Worm (Caenorhabditis elegans) whole organism, L4 larva: Measurements from ENCODE around the gene F14D12.1.
A peak's percentile ranks its signal among the peaks of the same experiment; 100 is the strongest.

ENCODE experiments used
- F10B5.3 ChIP-seq: sonication (generic microtip); optimal IDR thresholded peaks from 2 replicates; lab custom pipeline; 2016; ENCODE audit warnings: mild to moderate bottlenecking, missing genetic modification characterization, missing compliant biosample characterization
- F44E2.7 ChIP-seq: fragments of 200-800 bp; sonication (Bioruptor generic); IDR thresholded peaks from 2 replicates; pipeline ENCODE4 v2.1.2; 2022; ENCODE audit warnings: missing genetic modification characterization, missing compliant biosample characterization
- F49E8.2 ChIP-seq: sonication (generic microtip); optimal IDR thresholded peaks from 2 replicates; lab custom pipeline; 2016; ENCODE audit warnings: missing compliant biosample characterization, mild to moderate bottlenecking, missing genetic modification characterization, borderline replicate concordance
- R02D3.7 ChIP-seq: fragments of 150-350 bp; sonication (generic microtip); optimal IDR thresholded peaks from 3 replicates; lab custom pipeline; 2014; ENCODE audit warnings: missing biosample characterization, missing genetic modification characterization
- T20F7.1 ChIP-seq: fragments of 200-800 bp; sonication (Bioruptor generic); optimal IDR thresholded peaks from 2 replicates; lab custom pipeline; 2018; ENCODE audit warnings: mild to moderate bottlenecking, missing genetic modification characterization, missing compliant biosample characterization
- T26A8.4 ChIP-seq: fragments of 200-800 bp; sonication (Bioruptor generic); IDR thresholded peaks from 2 replicates; pipeline ENCODE4 v1.3.6; 2022; ENCODE audit warnings: missing genetic modification characterization, missing compliant biosample characterization
- Y48G9A.11 ChIP-seq: fragments of 200-800 bp; sonication (Bioruptor generic); IDR thresholded peaks from 2 replicates; pipeline ENCODE4 v1.3.6; 2022; ENCODE audit warnings: missing genetic modification reagents, missing genetic modification characterization, missing compliant biosample characterization
- ZK337.2 ChIP-seq: fragments of 200-800 bp; sonication (Bioruptor generic); IDR thresholded peaks from 2 replicates; pipeline ENCODE4 v1.3.6; 2022; ENCODE audit warnings: missing genetic modification reagents, missing genetic modification characterization, missing compliant biosample characterization
- aha-1 ChIP-seq: fragments of 150-350 bp; peaks from one replicate; lab custom pipeline; 2014; ENCODE audit warnings: missing biosample characterization, missing genetic modification characterization
- arid-1 ChIP-seq: fragments of 200-800 bp; sonication (Bioruptor generic); conservative IDR thresholded peaks from 2 replicates; pipeline ENCODE4 v1.3.6; 2022; ENCODE audit warnings: missing genetic modification reagents, missing genetic modification characterization, missing compliant biosample characterization
- ceh-20 ChIP-seq: fragments of 200-800 bp; sonication (Bioruptor generic); IDR thresholded peaks from 2 replicates; pipeline ENCODE4 v1.3.6; 2022; ENCODE audit warnings: missing genetic modification reagents, missing genetic modification characterization, missing compliant biosample characterization
- ceh-32 ChIP-seq: sonication (generic microtip); optimal IDR thresholded peaks from 2 replicates; lab custom pipeline; 2016; ENCODE audit warnings: mild to moderate bottlenecking, missing genetic modification characterization, missing compliant biosample characterization; ENCODE audit not compliant: poor library complexity
- ceh-62 ChIP-seq: sonication (generic microtip); optimal IDR thresholded peaks from 2 replicates; lab custom pipeline; 2017; ENCODE audit warnings: missing biosample characterization, missing genetic modification characterization
- ceh-82 ChIP-seq: sonication (generic microtip); optimal IDR thresholded peaks from 2 replicates; lab custom pipeline; 2017; ENCODE audit warnings: missing biosample characterization, missing genetic modification characterization
- ctbp-1 ChIP-seq: fragments of 200-800 bp; sonication (Bioruptor generic); IDR thresholded peaks from 2 replicates; pipeline ENCODE4 v1.3.6; 2022; ENCODE audit warnings: missing genetic modification reagents, missing genetic modification characterization, missing compliant biosample characterization
- daf-16 ChIP-seq, 3 experiments: sonication (generic microtip); optimal IDR thresholded peaks; 2 replicates each; lab custom pipeline; 2016 to 2017; ENCODE audit warnings: missing genetic modification characterization in 3 of 3, missing genetic modification reagents in 3 of 3, mild to moderate bottlenecking in 2 of 3, missing compliant biosample characterization in 2 of 3, missing biosample characterization in 1 of 3, moderate library complexity in 1 of 3
- daf-8 ChIP-seq: fragments of 200-800 bp; sonication (Bioruptor generic); IDR thresholded peaks from 2 replicates; pipeline ENCODE4 v1.3.6; 2022; ENCODE audit warnings: missing genetic modification characterization, missing compliant biosample characterization
- egl-43 ChIP-seq: fragments of 200-800 bp; sonication (Bioruptor generic); IDR thresholded peaks from 2 replicates; pipeline ENCODE4 v1.3.6; 2022; ENCODE audit warnings: missing genetic modification reagents, missing genetic modification characterization, missing compliant biosample characterization
- gei-8 ChIP-seq: fragments of 200-800 bp; sonication (Bioruptor generic); optimal IDR thresholded peaks from 2 replicates; lab custom pipeline; 2018; ENCODE audit warnings: mild to moderate bottlenecking, missing genetic modification characterization, missing compliant biosample characterization
- hif-1 ChIP-seq, 2 experiments: sonication (generic microtip); optimal IDR thresholded peaks; 2 replicates each; lab custom pipeline; 2016 to 2017; ENCODE audit warnings: missing compliant biosample characterization in 2 of 2, missing genetic modification characterization in 2 of 2, missing genetic modification reagents in 2 of 2, missing genotype in 2 of 2, mild to moderate bottlenecking in 1 of 2
- hlh-11 ChIP-seq: fragments of 200-800 bp; sonication (Bioruptor generic); optimal IDR thresholded peaks from 2 replicates; lab custom pipeline; 2018; ENCODE audit warnings: mild to moderate bottlenecking, missing genetic modification characterization, missing compliant biosample characterization
- hlh-30 ChIP-seq: sonication (generic microtip); optimal IDR thresholded peaks from 2 replicates; lab custom pipeline; 2017; ENCODE audit warnings: antibody characterized with exemption, mild to moderate bottlenecking, missing genetic modification characterization, missing compliant biosample characterization; ENCODE audit not compliant: insufficient read depth
- hmg-1.1 ChIP-seq: fragments of 200-800 bp; sonication (Bioruptor generic); IDR thresholded peaks from 2 replicates; pipeline ENCODE4 v1.3.6; 2022; ENCODE audit warnings: missing genetic modification reagents, missing genetic modification characterization, missing compliant biosample characterization
- lim-7 ChIP-seq: fragments of 200-800 bp; sonication (Bioruptor generic); IDR thresholded peaks from 2 replicates; pipeline ENCODE4 v1.3.6; 2022; ENCODE audit warnings: missing genetic modification characterization, missing compliant biosample characterization
- lin-29 ChIP-seq: fragments of 200-800 bp; sonication (Bioruptor generic); IDR thresholded peaks from 2 replicates; pipeline ENCODE4 v1.3.6; 2022; ENCODE audit warnings: missing genetic modification reagents, missing genetic modification characterization, missing compliant biosample characterization
- lin-39 ChIP-seq: fragments of 150-350 bp; optimal IDR thresholded peaks from 2 replicates; lab custom pipeline; 2014; ENCODE audit warnings: missing biosample characterization, missing genetic modification reagents, missing genetic modification characterization
- lsy-2 ChIP-seq, 2 experiments: fragments of 150-350 bp in 1 of 2; sonication (generic microtip) in 1 of 2; optimal IDR thresholded peaks; 2 replicates each; lab custom pipeline; 2014 to 2017; ENCODE audit warnings: missing biosample characterization in 2 of 2, missing genetic modification characterization in 2 of 2
- madf-5 ChIP-seq, 2 experiments: fragments of 200-800 bp; sonication (Bioruptor generic); IDR thresholded peaks; 2 replicates each; pipeline ENCODE4 v1.3.6; 2022; ENCODE audit warnings: missing compliant biosample characterization in 2 of 2, missing genetic modification characterization in 2 of 2
- nhr-10 ChIP-seq: fragments of 150-350 bp; optimal IDR thresholded peaks from 2 replicates; lab custom pipeline; 2014; ENCODE audit warnings: missing biosample characterization, missing genetic modification characterization
- nhr-11 ChIP-seq: fragments of 150-350 bp; optimal IDR thresholded peaks from 2 replicates; lab custom pipeline; 2014; ENCODE audit warnings: missing biosample characterization, missing genetic modification characterization
- nhr-28 ChIP-seq: fragments of 150-350 bp; optimal IDR thresholded peaks from 2 replicates; lab custom pipeline; 2014; ENCODE audit warnings: missing biosample characterization, missing genetic modification characterization
- nhr-48 ChIP-seq: sonication (generic microtip); optimal IDR thresholded peaks from 2 replicates; lab custom pipeline; 2016; ENCODE audit warnings: mild to moderate bottlenecking, missing genetic modification characterization, missing compliant biosample characterization
- nhr-76 ChIP-seq: fragments of 150-350 bp; optimal IDR thresholded peaks from 2 replicates; lab custom pipeline; 2014; ENCODE audit warnings: missing biosample characterization, missing genetic modification characterization
- rbr-2 ChIP-seq: sonication (generic microtip); optimal IDR thresholded peaks from 2 replicates; lab custom pipeline; 2016; ENCODE audit warnings: missing genotype, missing genetic modification characterization, missing compliant biosample characterization
- skn-1 ChIP-seq: fragments of 150-350 bp; optimal IDR thresholded peaks from 2 replicates; lab custom pipeline; 2014; ENCODE audit warnings: missing biosample characterization, missing genetic modification characterization
- spr-3 ChIP-seq: fragments of 200-800 bp; sonication (Bioruptor generic); optimal IDR thresholded peaks from 2 replicates; lab custom pipeline; 2018; ENCODE audit warnings: mild to moderate bottlenecking, missing genetic modification characterization, missing compliant biosample characterization
- unc-130 ChIP-seq: sonication (generic microtip); optimal IDR thresholded peaks from 2 replicates; lab custom pipeline; 2016; ENCODE audit warnings: missing genetic modification reagents, missing genetic modification characterization, missing compliant biosample characterization
- unc-62 ChIP-seq, 3 experiments: fragments of 150-350 bp in 1 of 3; sonication (generic microtip); optimal IDR thresholded peaks in 2 of 3; peaks in 1 of 3; 1 replicate in 1 of 3; 2 replicates in 2 of 3; lab custom pipeline; 2014 to 2017; ENCODE audit warnings: missing biosample characterization in 3 of 3, missing genetic modification characterization in 3 of 3, missing genetic modification reagents in 3 of 3, missing genotype in 1 of 3
- zag-1 ChIP-seq: fragments of 150-350 bp; optimal IDR thresholded peaks from 2 replicates; lab custom pipeline; 2014; ENCODE audit warnings: missing biosample characterization, missing genetic modification characterization
- zip-11 ChIP-seq: fragments of 200-800 bp; sonication (Bioruptor generic); IDR thresholded peaks from 2 replicates; pipeline ENCODE4 v1.3.6; 2022; ENCODE audit warnings: missing genetic modification characterization, missing compliant biosample characterization

The F14D12.1 gene

DNA sequence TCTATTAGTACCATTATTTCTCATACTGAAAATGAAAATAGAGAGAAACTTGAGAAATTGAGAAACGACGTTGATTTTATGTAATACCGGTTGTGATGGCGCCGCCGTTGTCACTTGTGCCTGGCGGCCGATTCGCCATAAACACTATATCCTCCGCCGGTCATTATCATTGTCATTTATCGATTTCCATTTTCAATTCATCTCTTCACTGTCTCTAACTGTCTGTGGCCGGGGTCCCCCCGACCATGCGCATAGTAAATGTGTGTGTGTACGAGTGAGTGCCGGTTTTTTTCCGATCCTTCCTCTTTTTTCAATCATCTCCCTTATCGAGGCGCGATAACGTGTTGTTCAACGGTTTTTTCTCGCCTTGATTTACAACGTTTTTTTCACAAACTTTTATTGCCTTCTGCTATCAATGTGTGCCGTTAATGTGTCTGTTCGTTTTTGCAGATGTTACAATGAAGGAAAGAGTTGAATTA is at the start of gene F14D12.1 (continued):
- no peak for TF ChIP-seq daf-16 (GFP tag; optimal IDR thresholded peaks at IDR 0.05; lab: Kevin White, UChicago)
- no peak for TF ChIP-seq daf-16 (tag; optimal IDR thresholded peaks at IDR 0.05; lab: Kevin White, UChicago)
- TF ChIP-seq T26A8.4 (GFP tag; lab: Robert Waterston, UW): no peak
- TF ChIP-seq ceh-20 (GFP tag; lab: Robert Waterston, UW): no peak
- TF ChIP-seq ceh-62 (tag; lab: Kevin White, UChicago): no peak
- TF ChIP-seq daf-8 (GFP tag; lab: Robert Waterston, UW): no peak
- TF ChIP-seq hif-1 (tag; optimal IDR thresholded peaks at IDR 0.05; lab: Kevin White, UChicago): no peak
- no peak for TF ChIP-seq zip-11 (GFP tag; lab: Robert Waterston, UW)
- TF ChIP-seq spr-3 (GFP tag; lab: Kevin White, UChicago): no peak
- TF ChIP-seq unc-62 (GFP tag; optimal IDR thresholded peaks at IDR 0.05 in 1 of 2; lab: Kevin White, UChicago): peak in 1 of 2 experiments; percentile 46
- TF ChIP-seq unc-62 (tag; optimal IDR thresholded peaks at IDR 0.05; lab: Kevin White, UChicago): no peak
- TF ChIP-seq unc-130 (GFP tag; lab: Kevin White, UChicago): no peak
- peak; percentile 37 for TF ChIP-seq nhr-48 (tag; lab: Kevin White, UChicago)
- no peak for TF ChIP-seq lin-29 (GFP tag; lab: Robert Waterston, UW)
- TF ChIP-seq F49E8.2 (tag; lab: Kevin White, UChicago): no peak
- no peak for TF ChIP-seq arid-1 (GFP tag; lab: Robert Waterston, UW)
- no peak for TF ChIP-seq skn-1 (tag; lab: Kevin White, UChicago)
- TF ChIP-seq lsy-2 (tag; optimal IDR thresholded peaks at IDR 0.05; lab: Kevin White, UChicago): no peak
- TF ChIP-seq egl-43 (GFP tag; lab: Robert Waterston, UW): no peak
- TF ChIP-seq T20F7.1 (GFP tag; lab: Kevin White, UChicago): no peak

DNA sequence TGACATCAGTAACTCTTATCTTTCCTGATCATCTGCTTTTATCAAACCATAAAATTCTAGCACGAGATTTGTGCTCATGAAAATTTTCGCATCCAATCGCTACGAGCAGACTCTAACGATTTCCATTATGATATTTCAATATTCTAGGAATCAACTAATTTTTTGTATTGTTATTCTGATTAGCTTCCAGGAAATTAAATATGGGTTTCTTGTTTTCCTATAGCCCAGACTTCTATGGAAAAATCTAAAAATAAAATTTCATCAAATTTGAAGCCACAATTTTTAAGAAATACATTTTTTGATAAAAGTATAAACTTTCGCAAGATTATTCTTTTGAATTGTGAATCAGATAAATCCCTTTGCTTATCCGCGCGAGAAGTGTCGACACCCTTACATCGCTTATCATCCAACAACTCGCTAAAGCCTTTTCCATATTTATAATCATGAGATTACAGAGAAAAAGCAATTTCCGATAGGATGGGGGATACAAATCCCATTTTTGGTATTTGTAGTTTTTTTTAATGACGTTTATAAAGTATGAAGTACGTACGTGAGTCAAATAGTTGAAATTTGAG is 48.4 kb upstream of the F14D12.1 start:
- TF ChIP-seq aha-1 (tag; lab: Kevin White, UChicago): peak; percentile 91
- TF ChIP-seq zag-1 (tag; lab: Kevin White, UChicago): no peak
- TF ChIP-seq, all 104 proteins: peak for 1

DNA sequence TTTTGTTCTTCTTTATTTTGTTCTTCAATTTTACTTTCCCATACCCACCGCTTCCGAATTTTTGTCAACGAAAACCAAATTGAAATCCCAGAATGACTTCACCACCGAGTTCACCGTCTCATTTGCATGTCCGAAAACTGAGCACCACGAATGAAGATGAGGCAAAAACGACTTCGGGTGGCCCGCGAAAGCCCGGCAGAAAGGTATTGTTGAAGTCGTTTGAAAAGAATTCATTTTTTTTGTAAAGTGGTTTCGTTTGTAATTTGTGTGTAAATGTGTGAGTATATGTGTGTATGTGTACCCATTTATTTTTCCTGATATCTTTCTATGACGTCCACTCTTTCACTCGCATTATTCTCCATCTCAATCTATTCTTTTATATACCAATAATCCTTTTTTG is 45.6 kb upstream of the F14D12.1 start, which contains the start of gene C38C5.1:
Gene C38C5.1 (plus strand): TSS at position 90 of the 400 bp plus-strand sequence.
- TF ChIP-seq unc-62 (GFP tag; optimal IDR thresholded peaks at IDR 0.05 in 1 of 2; lab: Kevin White, UChicago) (peak in 1 of 2 experiments; percentile 95), unc-62 (tag; optimal IDR thresholded peaks at IDR 0.05; lab: Kevin White, UChicago) (no peak), ceh-32 (tag; lab: Kevin White, UChicago) (no peak), ZK337.2 (GFP tag; lab: Robert Waterston, UW) (no peak), gei-8 (GFP tag; lab: Kevin White, UChicago) (no peak), hmg-1.1 (GFP tag; lab: Robert Waterston, UW) (no peak), madf-5 (GFP tag; IDR thresholded peaks at IDR 0.05; lab: Robert Waterston, UW) (no peak), F44E2.7 (GFP tag; lab: Robert Waterston, UW) (no peak), nhr-28 (tag; lab: Kevin White, UChicago) (no peak), ceh-62 (tag; lab: Kevin White, UChicago) (no peak), hif-1 (tag; optimal IDR thresholded peaks at IDR 0.05; lab: Kevin White, UChicago) (no peak), aha-1 (tag; lab: Kevin White, UChicago) (peak; percentile 30)

DNA sequence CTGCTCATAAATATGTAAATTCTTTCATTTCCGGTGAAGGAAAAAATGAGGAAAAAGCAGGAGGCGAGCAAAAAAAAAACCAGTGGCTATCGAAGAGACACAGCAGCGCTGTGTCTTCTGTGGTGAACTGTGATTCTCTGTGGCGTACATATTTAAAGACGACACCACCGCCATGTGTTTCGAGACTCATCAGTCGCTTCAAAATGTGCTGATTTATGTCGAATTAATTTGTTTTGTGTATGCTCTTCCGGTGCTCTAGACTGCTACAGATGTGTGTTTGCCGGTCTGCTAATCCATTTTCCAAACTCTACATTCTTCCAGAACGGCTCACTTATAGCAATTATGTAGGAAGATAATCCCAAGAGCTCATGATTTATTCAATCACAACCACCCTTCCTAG is 38.1 kb upstream of the F14D12.1 start:
- TF ChIP-seq lim-7 (no peak), hlh-30 (tag; lab: Kevin White, UChicago) (no peak), ceh-20 (GFP tag; lab: Robert Waterston, UW) (no peak), hmg-1.1 (GFP tag; lab: Robert Waterston, UW) (no peak), ctbp-1 (GFP tag; lab: Robert Waterston, UW) (no peak), F10B5.3 (tag; lab: Kevin White, UChicago) (no peak), nhr-28 (tag; lab: Kevin White, UChicago) (no peak), R02D3.7 (tag; lab: Kevin White, UChicago) (no peak), nhr-76 (tag; lab: Kevin White, UChicago) (no peak), lsy-2 (tag; optimal IDR thresholded peaks at IDR 0.05; lab: Kevin White, UChicago) (no peak), ceh-62 (tag; lab: Kevin White, UChicago) (no peak), Y48G9A.11 (GFP tag; lab: Robert Waterston, UW) (no peak), ceh-82 (no peak), nhr-11 (no peak), lin-39 (no peak), hlh-11 (tag; lab: Kevin White, UChicago) (no peak), unc-62 (GFP tag; optimal IDR thresholded peaks at IDR 0.05 in 1 of 2; lab: Kevin White, UChicago) (no peak), unc-62 (tag; optimal IDR thresholded peaks at IDR 0.05; lab: Kevin White, UChicago) (no peak), nhr-10 (tag; lab: Kevin White, UChicago) (no peak), rbr-2 (tag; lab: Kevin White, UChicago) (no peak)
- TF ChIP-seq, all 104 proteins: peak for 0
